Fruit fly (Drosophila melanogaster): ENCODE results near the gene PICK1.

dm6 chr2L:12721794-12722315 lies 27.0 kb downstream of the PICK1 start, which contains the start of gene Pih1D1:
- TF ChIP-seq usp (GFP tag; optimal IDR thresholded peaks at IDR 0.05) (no peak), psq (optimal IDR thresholded peaks at IDR 0.05) (no peak), pan (optimal IDR thresholded peaks at IDR 0.05) (no peak), CG8478 (optimal IDR thresholded peaks at IDR 0.05) (no peak)
